Fruit fly (Drosophila melanogaster): Measurements from ENCODE around the gene Ag5r2.
A peak's percentile ranks its signal among the peaks of the same experiment; 100 is the strongest.

Gene Ag5r2

dm6 chrX:14805646-14806045 lies 21.8 kb upstream of the Ag5r2 start (continued):
- TF ChIP-seq CG31388 (GFP tag; optimal IDR thresholded peaks at IDR 0.05) (no peak), BEAF-32 (GFP tag; optimal IDR thresholded peaks at IDR 0.05) (no peak), Pdp1 (GFP tag; optimal IDR thresholded peaks at IDR 0.05) (peak in 1 of 2 experiments; percentile 5), knrl (GFP tag; IDR thresholded peaks at IDR 0.05; ENCODE audit: partially characterized antibody) (no peak), gt (GFP tag; IDR thresholded peaks at IDR 0.05) (no peak), B-H2 (GFP tag; optimal IDR thresholded peaks at IDR 0.05) (no peak), al (GFP tag; IDR thresholded peaks at IDR 0.05) (no peak), CG15601 (tag; optimal IDR thresholded peaks at IDR 0.05) (peak; percentile 43), NfI (GFP tag; optimal IDR thresholded peaks at IDR 0.05) (no peak), Meics (GFP tag; optimal IDR thresholded peaks at IDR 0.05) (no peak), ind (GFP tag; optimal IDR thresholded peaks at IDR 0.05) (no peak), chif (GFP tag; optimal IDR thresholded peaks at IDR 0.05) (no peak), vfl (GFP tag; optimal IDR thresholded peaks at IDR 0.05) (no peak), TFAM (GFP tag; optimal IDR thresholded peaks at IDR 0.05) (no peak), gcm (GFP tag; optimal IDR thresholded peaks at IDR 0.05) (no peak), dysf (GFP tag; IDR thresholded peaks at IDR 0.05) (0 out of 3 replicates have a peak, but pooled peaks have one; percentile 9), tx (GFP tag; optimal IDR thresholded peaks at IDR 0.05) (no peak), ase (GFP tag; IDR thresholded peaks at IDR 0.05) (no peak), CG7963 (GFP tag; IDR thresholded peaks at IDR 0.05; ENCODE audit: partially characterized antibody) (no peak), kah (GFP tag; optimal IDR thresholded peaks at IDR 0.05) (no peak), Atf3 (GFP tag; optimal IDR thresholded peaks at IDR 0.05) (no peak), sens (GFP tag) (peak; percentile 90), CG6854 (GFP tag; optimal IDR thresholded peaks at IDR 0.05) (no peak), fd102C (GFP tag; optimal IDR thresholded peaks at IDR 0.05) (no peak), cwo (GFP tag; optimal IDR thresholded peaks at IDR 0.05) (no peak), YL-1 (GFP tag; optimal IDR thresholded peaks at IDR 0.05) (no peak), gcm2 (GFP tag; optimal IDR thresholded peaks at IDR 0.05) (no peak), bowl (GFP tag; IDR thresholded peaks at IDR 0.05) (no peak), CG3726 (GFP tag; IDR thresholded peaks at IDR 0.05) (no peak), Side (GFP tag; optimal IDR thresholded peaks at IDR 0.05) (no peak), dpn (GFP tag; optimal IDR thresholded peaks at IDR 0.05) (no peak), Elba2 (GFP tag; optimal IDR thresholded peaks at IDR 0.05) (no peak), grn (GFP tag; optimal IDR thresholded peaks at IDR 0.05) (no peak), CG14710 (tag; optimal IDR thresholded peaks at IDR 0.05) (peak; percentile 7), Drgx (GFP tag; IDR thresholded peaks at IDR 0.05) (0 out of 2 replicates have a peak, but pooled peaks have one; percentile 24), slou (GFP tag; optimal IDR thresholded peaks at IDR 0.05) (no peak), Sox102F (GFP tag; optimal IDR thresholded peaks at IDR 0.05) (no peak), CG10366 (GFP tag; IDR thresholded peaks at IDR 0.05) (peak; percentile 18; the same call in 1 of the 2 replicates), HLH3B (GFP tag; IDR thresholded peaks at IDR 0.05) (0 out of 2 replicates have a peak, but pooled peaks have one; percentile 12), Sin3A (optimal IDR thresholded peaks at IDR 0.05) (no peak), CG31441 (GFP tag; IDR thresholded peaks at IDR 0.05) (0 out of 2 replicates have a peak, but pooled peaks have one; percentile 21), eve (GFP tag; optimal IDR thresholded peaks at IDR 0.05) (no peak), CG4282 (GFP tag; optimal IDR thresholded peaks at IDR 0.05) (no peak), CG4730 (GFP tag; IDR thresholded peaks at IDR 0.05) (no peak), Antp (GFP tag; optimal IDR thresholded peaks at IDR 0.05) (no peak), CG12769 (tag; optimal IDR thresholded peaks at IDR 0.05) (peak; percentile 4), CG3407 (GFP tag; optimal IDR thresholded peaks at IDR 0.05) (peak; percentile 28), fd64A (GFP tag; optimal IDR thresholded peaks at IDR 0.05) (peak; percentile 13), CG7839 (tag; optimal IDR thresholded peaks at IDR 0.05) (peak; percentile 38), CG1647 (GFP tag; optimal IDR thresholded peaks at IDR 0.05) (no peak), mirr (GFP tag; optimal IDR thresholded peaks at IDR 0.05) (no peak), CG11085 (GFP tag; IDR thresholded peaks at IDR 0.05) (no peak)
